Worm (Caenorhabditis elegans) whole organism, L3 larva: ENCODE measurements around the gene rbm-42.

Experiments used
- R02D3.7 ChIP-seq: fragments of 150-350 bp; optimal IDR thresholded peaks from 2 replicates; lab custom pipeline; 2014; ENCODE audit warnings: missing biosample characterization, missing genetic modification characterization
- aly-2 ChIP-seq: fragments of 150-350 bp; optimal IDR thresholded peaks from 2 replicates; lab custom pipeline; 2014; ENCODE audit warnings: missing biosample characterization, missing genetic modification characterization
- daf-12 ChIP-seq: fragments of 150-350 bp; optimal IDR thresholded peaks from 2 replicates; lab custom pipeline; 2014; ENCODE audit warnings: missing biosample characterization, missing genetic modification reagents, missing genetic modification characterization
- elt-3 ChIP-seq, 3 experiments: fragments of 150-350 bp in 1 of 3; sonication (generic microtip) in 2 of 3; optimal IDR thresholded peaks; 2 replicates in 2 of 3; 4 replicates in 1 of 3; lab custom pipeline; 2014 to 2017; ENCODE audit warnings: missing biosample characterization in 3 of 3, missing genetic modification characterization in 3 of 3
- nfya-1 ChIP-seq: sonication (generic microtip); optimal IDR thresholded peaks from 2 replicates; lab custom pipeline; 2017; ENCODE audit warnings: missing genetic modification characterization, mild to moderate bottlenecking, missing compliant biosample characterization, antibody characterized with exemption, moderate library complexity; ENCODE audit not compliant: insufficient read depth
- nhr-11 ChIP-seq: fragments of 150-350 bp; optimal IDR thresholded peaks from 2 replicates; lab custom pipeline; 2014; ENCODE audit warnings: missing biosample characterization, missing genetic modification characterization
- nhr-237 ChIP-seq: fragments of 150-350 bp; optimal IDR thresholded peaks from 2 replicates; lab custom pipeline; 2014; ENCODE audit warnings: missing biosample characterization, missing genetic modification characterization
- nhr-76 ChIP-seq: fragments of 150-350 bp; sonication (generic microtip); optimal IDR thresholded peaks from 5 replicates; lab custom pipeline; 2014; ENCODE audit warnings: missing biosample characterization, missing genetic modification characterization
- nhr-77 ChIP-seq: fragments of 150-350 bp; optimal IDR thresholded peaks from 2 replicates; lab custom pipeline; 2014; ENCODE audit warnings: missing biosample characterization, missing genetic modification characterization
- pha-4 ChIP-seq: fragments of 150-350 bp; optimal IDR thresholded peaks from 2 replicates; lab custom pipeline; 2014; ENCODE audit warnings: missing biosample characterization, missing genetic modification reagents, missing genetic modification characterization
- snpc-4 ChIP-seq: fragments of 150-350 bp; optimal IDR thresholded peaks from 2 replicates; lab custom pipeline; 2014; ENCODE audit warnings: missing biosample characterization, missing genetic modification characterization
- ztf-11 ChIP-seq: fragments of 150-350 bp; optimal IDR thresholded peaks from 2 replicates; lab custom pipeline; 2014; ENCODE audit warnings: missing biosample characterization, missing genetic modification characterization

DNA sequence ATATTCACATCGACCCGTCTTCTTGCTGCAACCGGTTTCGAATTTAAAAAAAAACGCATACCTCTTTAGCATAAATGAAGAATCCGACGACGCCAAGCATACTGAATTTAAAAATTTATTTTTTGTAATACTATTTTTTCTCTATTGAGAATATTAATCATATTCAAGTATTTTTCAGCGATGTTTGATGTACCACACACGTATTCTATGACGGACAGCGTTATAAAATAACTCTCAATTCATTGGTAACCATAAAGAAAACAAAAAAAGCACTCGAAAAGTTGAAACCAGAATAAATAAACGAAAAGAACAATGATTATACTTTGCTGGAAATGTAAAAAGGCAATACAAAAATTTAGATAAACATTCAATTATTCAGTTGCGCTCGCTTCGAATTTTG lies 6.5 kb upstream of the rbm-42 start, which contains the start of gene T10F2.5:
- TF ChIP-seq nhr-76 (tag; lab: Kevin White, UChicago) (no peak), aly-2 (no peak), nhr-237 (no peak), R02D3.7 (no peak), nhr-11 (tag; lab: Kevin White, UChicago) (no peak), nfya-1 (tag; lab: Kevin White, UChicago) (no peak), ztf-11 (tag; lab: Kevin White, UChicago) (no peak), snpc-4 (tag; lab: Kevin White, UChicago) (no peak), nhr-77 (tag; lab: Kevin White, UChicago) (no peak), elt-3 (tag; optimal IDR thresholded peaks at IDR 0.05; lab: Kevin White, UChicago) (no peak), pha-4 (tag; lab: Kevin White, UChicago) (no peak), daf-12 (tag; lab: Kevin White, UChicago) (no peak)
